Worm (Caenorhabditis elegans) whole organism, mixed stage, embryonic: ENCODE measurements around the gene pxl-1.

ENCODE experiments used
- M03D4.4 ChIP-seq: sonication (generic microtip); optimal IDR thresholded peaks from 2 replicates; lab custom pipeline; 2017; ENCODE audit warnings: mild to moderate bottlenecking, missing genetic modification characterization, missing compliant biosample characterization
- bed-3 ChIP-seq: fragments of 200-800 bp; sonication (Bioruptor generic); optimal IDR thresholded peaks from 3 replicates; lab custom pipeline; 2018; ENCODE audit warnings: mild to moderate bottlenecking, missing genetic modification characterization, moderate library complexity, missing compliant biosample characterization
- blmp-1 ChIP-seq: fragments of 150-350 bp; optimal IDR thresholded peaks from 2 replicates; lab custom pipeline; 2014; ENCODE audit warnings: missing biosample characterization, missing genetic modification characterization
- ceh-39 ChIP-seq: fragments of 150-350 bp; optimal IDR thresholded peaks from 2 replicates; lab custom pipeline; 2014; ENCODE audit warnings: missing biosample characterization, missing genetic modification characterization
- ceh-83 ChIP-seq: fragments of 200-800 bp; sonication (Bioruptor generic); optimal IDR thresholded peaks from 2 replicates; lab custom pipeline; 2018; ENCODE audit warnings: mild to moderate bottlenecking, missing genetic modification characterization, missing compliant biosample characterization
- ces-1 ChIP-seq: fragments of 150-350 bp; optimal IDR thresholded peaks from 2 replicates; lab custom pipeline; 2014; ENCODE audit warnings: missing biosample characterization, missing genetic modification reagents, missing genetic modification characterization
- elt-1 ChIP-seq: sonication (generic microtip); optimal IDR thresholded peaks from 2 replicates; lab custom pipeline; 2017; ENCODE audit warnings: missing genetic modification characterization, mild to moderate bottlenecking, missing compliant biosample characterization, antibody characterized with exemption, moderate library complexity, borderline replicate concordance; ENCODE audit not compliant: insufficient read depth
- elt-3 ChIP-seq: fragments of 150-350 bp; optimal IDR thresholded peaks from 2 replicates; lab custom pipeline; 2014; ENCODE audit warnings: missing biosample characterization, missing genetic modification characterization
- flh-1 ChIP-seq: fragments of 200-800 bp; sonication (Bioruptor generic); optimal IDR thresholded peaks from 2 replicates; lab custom pipeline; 2018; ENCODE audit warnings: mild to moderate bottlenecking, missing genetic modification characterization, moderate library complexity, missing compliant biosample characterization
- ham-2 ChIP-seq: fragments of 200-800 bp; sonication (Bioruptor generic); optimal IDR thresholded peaks from 2 replicates; lab custom pipeline; 2018; ENCODE audit warnings: mild to moderate bottlenecking, missing genetic modification characterization, missing compliant biosample characterization
- hlh-1 ChIP-seq: fragments of 150-350 bp; optimal IDR thresholded peaks from 2 replicates; lab custom pipeline; 2014; ENCODE audit warnings: missing biosample characterization, missing genetic modification reagents, missing genetic modification characterization
- lin-13 ChIP-seq: fragments of 150-350 bp; optimal IDR thresholded peaks from 2 replicates; lab custom pipeline; 2014; ENCODE audit warnings: missing biosample characterization, missing genetic modification characterization
- lin-32 ChIP-seq: fragments of 200-800 bp; sonication (Bioruptor generic); optimal IDR thresholded peaks from 2 replicates; lab custom pipeline; 2018; ENCODE audit warnings: mild to moderate bottlenecking, missing genetic modification characterization, missing compliant biosample characterization
- lsy-2 ChIP-seq: fragments of 150-350 bp; optimal IDR thresholded peaks from 2 replicates; lab custom pipeline; 2014; ENCODE audit warnings: missing biosample characterization, missing genetic modification characterization
- mab-5 ChIP-seq: fragments of 150-350 bp; optimal IDR thresholded peaks from 2 replicates; lab custom pipeline; 2014; ENCODE audit warnings: missing biosample characterization, missing genetic modification characterization
- mep-1 ChIP-seq: fragments of 150-350 bp; optimal IDR thresholded peaks from 2 replicates; lab custom pipeline; 2017; ENCODE audit warnings: missing biosample characterization, missing genetic modification reagents, missing genetic modification characterization, inconsistent platforms
- mls-2 ChIP-seq: sonication (generic microtip); optimal IDR thresholded peaks from 2 replicates; lab custom pipeline; 2016; ENCODE audit warnings: mild to moderate bottlenecking, missing genetic modification characterization, moderate library complexity, missing compliant biosample characterization
- nhr-12 ChIP-seq: fragments of 150-350 bp; optimal IDR thresholded peaks from 2 replicates; lab custom pipeline; 2014; ENCODE audit warnings: missing biosample characterization, missing genetic modification characterization
- nhr-2 ChIP-seq: fragments of 150-350 bp; optimal IDR thresholded peaks from 2 replicates; lab custom pipeline; 2014; ENCODE audit warnings: missing biosample characterization, missing genetic modification characterization
- nhr-237 ChIP-seq: fragments of 150-350 bp; optimal IDR thresholded peaks from 2 replicates; lab custom pipeline; 2014; ENCODE audit warnings: missing biosample characterization, missing genetic modification characterization
- nhr-28 ChIP-seq: fragments of 150-350 bp; optimal IDR thresholded peaks from 2 replicates; lab custom pipeline; 2014; ENCODE audit warnings: missing biosample characterization, missing genetic modification characterization
- pha-4 ChIP-seq: fragments of 150-350 bp; optimal IDR thresholded peaks from 2 replicates; lab custom pipeline; 2018; ENCODE audit warnings: missing biosample characterization, missing genetic modification reagents, missing genetic modification characterization
- sem-2 ChIP-seq: fragments of 200-800 bp; sonication (Bioruptor generic); optimal IDR thresholded peaks from 2 replicates; lab custom pipeline; 2018; ENCODE audit warnings: mild to moderate bottlenecking, missing genetic modification characterization, missing compliant biosample characterization
- snpc-4 ChIP-seq: fragments of 150-350 bp; optimal IDR thresholded peaks from 2 replicates; lab custom pipeline; 2014; ENCODE audit warnings: missing biosample characterization, missing genetic modification characterization
- sptf-1 ChIP-seq: sonication (generic microtip); optimal IDR thresholded peaks from 2 replicates; lab custom pipeline; 2017; ENCODE audit warnings: mild to moderate bottlenecking, missing genetic modification characterization, moderate library complexity, missing compliant biosample characterization
- tbx-8 ChIP-seq: fragments of 200-800 bp; sonication (Bioruptor generic); optimal IDR thresholded peaks from 2 replicates; lab custom pipeline; 2018; ENCODE audit warnings: mild to moderate bottlenecking, missing genetic modification characterization, moderate library complexity, missing compliant biosample characterization
- unc-120 ChIP-seq: sonication (generic microtip); optimal IDR thresholded peaks from 2 replicates; lab custom pipeline; 2017; ENCODE audit warnings: missing genetic modification characterization, missing compliant biosample characterization; ENCODE audit not compliant: poor library complexity, severe bottlenecking
- unc-39 ChIP-seq: fragments of 150-350 bp; optimal IDR thresholded peaks from 2 replicates; lab custom pipeline; 2014; ENCODE audit warnings: missing biosample characterization, missing genetic modification characterization
- unc-62 ChIP-seq: fragments of 150-350 bp; optimal IDR thresholded peaks from 2 replicates; lab custom pipeline; 2014; ENCODE audit warnings: missing biosample characterization, missing genetic modification reagents, missing genetic modification characterization
- zip-8 ChIP-seq: fragments of 150-350 bp; optimal IDR thresholded peaks from 2 replicates; lab custom pipeline; 2014; ENCODE audit warnings: missing biosample characterization, missing genetic modification characterization
- ztf-11 ChIP-seq: fragments of 150-350 bp; optimal IDR thresholded peaks from 2 replicates; lab custom pipeline; 2014; ENCODE audit warnings: missing biosample characterization, missing genetic modification characterization

Gene pxl-1

DNA sequence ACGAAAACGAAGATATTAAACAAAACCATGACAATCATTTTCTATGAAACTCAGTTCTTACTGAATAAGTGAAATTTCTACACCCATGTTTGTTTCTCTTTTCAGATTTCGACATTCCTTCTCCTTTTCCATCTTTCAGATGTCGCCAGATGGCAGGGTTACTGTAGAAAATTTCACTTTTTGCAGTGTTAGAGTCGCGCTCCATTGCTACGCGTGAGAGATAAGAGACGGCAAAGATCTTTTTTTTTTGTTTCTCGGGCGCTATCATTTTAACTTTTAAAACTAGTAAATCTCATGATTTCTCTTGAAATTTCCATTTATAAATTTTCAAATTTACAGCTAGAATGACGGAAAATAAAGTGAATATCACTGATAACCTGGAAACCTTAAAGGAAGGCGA is 17.6 kb downstream of the pxl-1 start, which contains the start of the genes mig-21 and F01F1.2:
mig-21 (minus strand) TSS at position 166 of the 400 bp plus-strand sequence.
F01F1.2 (plus strand) TSS at position 340 of the 400 bp plus-strand sequence.
- TF ChIP-seq elt-1 (tag; lab: Kevin White, UChicago), result no peak
- no peak for TF ChIP-seq unc-62 (GFP tag; lab: Kevin White, UChicago)
- no peak for TF ChIP-seq blmp-1
- TF ChIP-seq snpc-4 (tag; lab: Kevin White, UChicago), result no peak
- TF ChIP-seq lsy-2 (tag; lab: Kevin White, UChicago), result peak; percentile 62
- TF ChIP-seq sem-2 (GFP tag; lab: Kevin White, UChicago), result no peak
- no peak for TF ChIP-seq ceh-39 (tag; lab: Kevin White, UChicago)

DNA sequence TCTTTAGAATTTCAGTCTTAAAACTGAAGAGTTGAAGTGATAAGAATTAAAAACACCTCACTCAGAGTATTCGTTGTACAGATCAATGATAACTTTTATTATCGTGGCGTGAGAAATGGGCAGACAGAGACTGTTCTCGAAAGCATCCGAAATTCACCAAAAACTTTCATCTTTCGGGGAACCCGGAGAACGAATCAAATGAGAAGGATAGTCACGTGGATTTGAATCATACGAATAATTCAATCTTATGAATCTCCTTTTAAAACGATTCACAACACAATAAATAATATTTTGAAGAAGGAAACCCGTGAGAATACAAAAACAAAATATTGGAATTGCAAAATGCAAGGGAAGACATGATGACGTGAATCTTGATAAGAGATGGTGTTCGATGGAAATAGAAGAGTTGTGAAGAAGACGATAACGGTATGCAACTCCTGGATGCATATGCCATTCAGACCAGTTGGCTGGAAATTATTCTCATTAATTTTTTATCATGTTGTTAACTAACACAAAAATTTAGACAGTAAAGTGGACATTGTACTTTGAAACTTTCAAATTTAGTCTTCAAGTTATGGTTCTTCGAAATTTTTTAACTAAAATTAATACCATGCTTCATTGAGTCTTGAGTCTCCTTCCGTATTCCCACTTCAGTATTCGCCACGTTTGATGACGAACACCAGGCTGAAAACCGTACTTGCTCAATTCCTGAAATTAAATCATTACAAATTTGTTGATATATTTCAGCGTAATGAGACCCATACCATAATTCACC is 18.8 kb downstream of the pxl-1 start:
- no peak for TF ChIP-seq bed-3 (GFP tag; lab: Kevin White, UChicago)
- TF ChIP-seq hlh-1 (tag; lab: Kevin White, UChicago), result no peak
- no peak for TF ChIP-seq lsy-2 (tag; lab: Kevin White, UChicago)
- TF ChIP-seq tbx-8 (GFP tag; lab: Kevin White, UChicago), result no peak
- no peak for TF ChIP-seq elt-3 (tag; lab: Kevin White, UChicago)
- no peak for TF ChIP-seq zip-8 (tag; lab: Kevin White, UChicago)
- TF ChIP-seq ztf-11 (tag; lab: Kevin White, UChicago), result no peak
- TF ChIP-seq mep-1 (tag; lab: Kevin White, UChicago), result no peak
- no peak for TF ChIP-seq mab-5 (tag; lab: Kevin White, UChicago)
- no peak for TF ChIP-seq lin-13 (tag; lab: Kevin White, UChicago)
- no peak for TF ChIP-seq nhr-12 (tag; lab: Kevin White, UChicago)
- TF ChIP-seq nhr-2 (tag; lab: Kevin White, UChicago), result no peak
- TF ChIP-seq M03D4.4 (tag; lab: Kevin White, UChicago), result no peak

ce11 chrIII:5876140-5876675 is 19.6 kb downstream of the pxl-1 start, which contains the start of gene aldo-2:
Gene aldo-2, minus strand, starts transcription at chrIII:5876625.
- no peak for TF ChIP-seq lin-32 (GFP tag; lab: Kevin White, UChicago)
- no peak for TF ChIP-seq flh-1 (GFP tag; lab: Kevin White, UChicago)
- no peak for TF ChIP-seq unc-39
- no peak for TF ChIP-seq mab-5 (tag; lab: Kevin White, UChicago)
- no peak for TF ChIP-seq bed-3 (GFP tag; lab: Kevin White, UChicago)
- no peak for TF ChIP-seq zip-8 (tag; lab: Kevin White, UChicago)
- TF ChIP-seq sem-2 (GFP tag; lab: Kevin White, UChicago), result no peak
- no peak for TF ChIP-seq nhr-12 (tag; lab: Kevin White, UChicago)
- no peak for TF ChIP-seq snpc-4 (tag; lab: Kevin White, UChicago)
- TF ChIP-seq nhr-2 (tag; lab: Kevin White, UChicago), result no peak
- no peak for TF ChIP-seq nhr-237
- no peak for TF ChIP-seq mep-1 (tag; lab: Kevin White, UChicago)

ce11 chrIII:5875705-5876104 is 20.1 kb downstream of the pxl-1 start:
- no peak for TF ChIP-seq ham-2 (GFP tag; lab: Kevin White, UChicago)
- no peak for TF ChIP-seq nhr-28
- TF ChIP-seq elt-1 (tag; lab: Kevin White, UChicago), result peak; percentile 35

- no peak for TF ChIP-seq ces-1 (GFP tag; lab: Kevin White, UChicago)
- no peak for TF ChIP-seq flh-1 (GFP tag; lab: Kevin White, UChicago)
- no peak for TF ChIP-seq elt-3 (tag; lab: Kevin White, UChicago)
- TF ChIP-seq lsy-2 (tag; lab: Kevin White, UChicago), result no peak
- TF ChIP-seq unc-39, result no peak
- TF ChIP-seq sptf-1 (tag; lab: Kevin White, UChicago), result no peak
- no peak for TF ChIP-seq M03D4.4 (tag; lab: Kevin White, UChicago)
- no peak for TF ChIP-seq mls-2 (tag; lab: Kevin White, UChicago)
- no peak for TF ChIP-seq ceh-83 (GFP tag; lab: Kevin White, UChicago)
- TF ChIP-seq elt-1 (tag; lab: Kevin White, UChicago), result no peak
- no peak for TF ChIP-seq bed-3 (GFP tag; lab: Kevin White, UChicago)
- TF ChIP-seq nhr-237, result no peak
- no peak for TF ChIP-seq snpc-4 (tag; lab: Kevin White, UChicago)
- TF ChIP-seq blmp-1, result no peak
- no peak for TF ChIP-seq unc-120 (tag; lab: Kevin White, UChicago)
- no peak for TF ChIP-seq pha-4 (tag; lab: Kevin White, UChicago)
- TF ChIP-seq ztf-11 (tag; lab: Kevin White, UChicago), result no peak
- TF ChIP-seq, all 35 proteins: peak for 0
These were observed 20.5 kb downstream of the pxl-1 start for ce11 chrIII:5875418-5875702.
